Worm (Caenorhabditis elegans) whole organism, L4 larva: ENCODE data around the gene viro-2.

ENCODE experiments used
- F10B5.3 ChIP-seq: sonication (generic microtip); optimal IDR thresholded peaks from 2 replicates; lab custom pipeline; 2016; ENCODE audit warnings: mild to moderate bottlenecking, missing genetic modification characterization, missing compliant biosample characterization
- F26F4.8 ChIP-seq: fragments of 200-800 bp; sonication (Bioruptor generic); conservative IDR thresholded peaks from 2 replicates; pipeline ENCODE4 v1.3.6; 2022; ENCODE audit warnings: missing genetic modification characterization, missing compliant biosample characterization
- R02D3.7 ChIP-seq: fragments of 150-350 bp; sonication (generic microtip); optimal IDR thresholded peaks from 3 replicates; lab custom pipeline; 2014; ENCODE audit warnings: missing biosample characterization, missing genetic modification characterization
- T26A8.4 ChIP-seq: fragments of 200-800 bp; sonication (Bioruptor generic); IDR thresholded peaks from 2 replicates; pipeline ENCODE4 v1.3.6; 2022; ENCODE audit warnings: missing genetic modification characterization, missing compliant biosample characterization
- Y5F2A.4 ChIP-seq: fragments of 200-800 bp; sonication (Bioruptor generic); optimal IDR thresholded peaks from 2 replicates; lab custom pipeline; 2018; ENCODE audit warnings: mild to moderate bottlenecking, missing genetic modification characterization, missing compliant biosample characterization
- Y75B8A.6 ChIP-seq: fragments of 200-800 bp; sonication (Bioruptor generic); IDR thresholded peaks from 2 replicates; pipeline ENCODE4 v1.3.6; 2022; ENCODE audit warnings: missing genetic modification reagents, missing genetic modification characterization, missing compliant biosample characterization
- ZK337.2 ChIP-seq: fragments of 200-800 bp; sonication (Bioruptor generic); IDR thresholded peaks from 2 replicates; pipeline ENCODE4 v1.3.6; 2022; ENCODE audit warnings: missing genetic modification reagents, missing genetic modification characterization, missing compliant biosample characterization
- aha-1 ChIP-seq: fragments of 150-350 bp; peaks from one replicate; lab custom pipeline; 2014; ENCODE audit warnings: missing biosample characterization, missing genetic modification characterization
- ceh-20 ChIP-seq: fragments of 200-800 bp; sonication (Bioruptor generic); IDR thresholded peaks from 2 replicates; pipeline ENCODE4 v1.3.6; 2022; ENCODE audit warnings: missing genetic modification reagents, missing genetic modification characterization, missing compliant biosample characterization
- ceh-32 ChIP-seq: sonication (generic microtip); optimal IDR thresholded peaks from 2 replicates; lab custom pipeline; 2016; ENCODE audit warnings: mild to moderate bottlenecking, missing genetic modification characterization, missing compliant biosample characterization; ENCODE audit not compliant: poor library complexity
- daf-16 ChIP-seq, 3 experiments: sonication (generic microtip); optimal IDR thresholded peaks; 2 replicates each; lab custom pipeline; 2016 to 2017; ENCODE audit warnings: missing genetic modification characterization in 3 of 3, missing genetic modification reagents in 3 of 3, mild to moderate bottlenecking in 2 of 3, missing compliant biosample characterization in 2 of 3, missing biosample characterization in 1 of 3, moderate library complexity in 1 of 3
- daf-19 ChIP-seq: fragments of 200-800 bp; sonication (Bioruptor generic); conservative IDR thresholded peaks from 2 replicates; pipeline ENCODE4 v1.3.6; 2022; ENCODE audit warnings: missing genetic modification characterization, missing compliant biosample characterization
- dpl-1 ChIP-seq: fragments of 150-350 bp; optimal IDR thresholded peaks from 2 replicates; lab custom pipeline; 2014; ENCODE audit warnings: missing biosample characterization, missing genetic modification reagents, missing genetic modification characterization
- duxl-1 ChIP-seq: sonication (generic microtip); optimal IDR thresholded peaks from 2 replicates; lab custom pipeline; 2016; ENCODE audit warnings: mild to moderate bottlenecking, missing genetic modification characterization, moderate library complexity, missing compliant biosample characterization; ENCODE audit not compliant: poor library complexity
- dve-1 ChIP-seq: sonication (generic microtip); optimal IDR thresholded peaks from 2 replicates; lab custom pipeline; 2017; ENCODE audit warnings: antibody characterized with exemption, mild to moderate bottlenecking, missing genetic modification characterization, missing compliant biosample characterization; ENCODE audit not compliant: insufficient read depth
- fos-1 ChIP-seq: fragments of 150-350 bp; optimal IDR thresholded peaks from 2 replicates; lab custom pipeline; 2014; ENCODE audit warnings: missing biosample characterization, missing genetic modification characterization
- hlh-11 ChIP-seq: fragments of 200-800 bp; sonication (Bioruptor generic); optimal IDR thresholded peaks from 2 replicates; lab custom pipeline; 2018; ENCODE audit warnings: mild to moderate bottlenecking, missing genetic modification characterization, missing compliant biosample characterization
- hlh-30 ChIP-seq: sonication (generic microtip); optimal IDR thresholded peaks from 2 replicates; lab custom pipeline; 2017; ENCODE audit warnings: antibody characterized with exemption, mild to moderate bottlenecking, missing genetic modification characterization, missing compliant biosample characterization; ENCODE audit not compliant: insufficient read depth
- hmg-1.1 ChIP-seq: fragments of 200-800 bp; sonication (Bioruptor generic); IDR thresholded peaks from 2 replicates; pipeline ENCODE4 v1.3.6; 2022; ENCODE audit warnings: missing genetic modification reagents, missing genetic modification characterization, missing compliant biosample characterization
- lin-1 ChIP-seq: fragments of 200-800 bp; sonication (Bioruptor generic); IDR thresholded peaks from 2 replicates; pipeline ENCODE4 v1.3.6; 2022; ENCODE audit warnings: missing genetic modification reagents, missing genetic modification characterization, missing compliant biosample characterization
- lin-29 ChIP-seq: fragments of 200-800 bp; sonication (Bioruptor generic); IDR thresholded peaks from 2 replicates; pipeline ENCODE4 v1.3.6; 2022; ENCODE audit warnings: missing genetic modification reagents, missing genetic modification characterization, missing compliant biosample characterization
- lin-39 ChIP-seq: fragments of 150-350 bp; optimal IDR thresholded peaks from 2 replicates; lab custom pipeline; 2014; ENCODE audit warnings: missing biosample characterization, missing genetic modification reagents, missing genetic modification characterization
- lir-3 ChIP-seq: sonication (generic microtip); optimal IDR thresholded peaks from 2 replicates; lab custom pipeline; 2016; ENCODE audit warnings: mild to moderate bottlenecking, missing genetic modification characterization, missing compliant biosample characterization
- lsy-2 ChIP-seq, 2 experiments: fragments of 150-350 bp in 1 of 2; sonication (generic microtip) in 1 of 2; optimal IDR thresholded peaks; 2 replicates each; lab custom pipeline; 2014 to 2017; ENCODE audit warnings: missing biosample characterization in 2 of 2, missing genetic modification characterization in 2 of 2
- mep-1 ChIP-seq: fragments of 150-350 bp; sonication (generic microtip); optimal IDR thresholded peaks from 3 replicates; lab custom pipeline; 2014; ENCODE audit warnings: missing biosample characterization, missing genetic modification characterization
- mes-2 ChIP-seq: sonication (generic microtip); optimal IDR thresholded peaks from 2 replicates; lab custom pipeline; 2016; ENCODE audit warnings: missing genotype, mild to moderate bottlenecking, missing genetic modification characterization, missing compliant biosample characterization; ENCODE audit not compliant: poor library complexity, severe bottlenecking
- mxl-2 ChIP-seq: fragments of 200-800 bp; sonication (Bioruptor generic); conservative IDR thresholded peaks from 2 replicates; pipeline ENCODE4 v1.3.6; 2022; ENCODE audit warnings: missing genetic modification reagents, missing genetic modification characterization, missing compliant biosample characterization
- mxl-3 ChIP-seq: fragments of 200-800 bp; sonication (Bioruptor generic); optimal IDR thresholded peaks from 2 replicates; lab custom pipeline; 2018; ENCODE audit warnings: mild to moderate bottlenecking, missing genetic modification characterization, missing compliant biosample characterization
- nhr-10 ChIP-seq: fragments of 150-350 bp; optimal IDR thresholded peaks from 2 replicates; lab custom pipeline; 2014; ENCODE audit warnings: missing biosample characterization, missing genetic modification characterization
- nhr-111 ChIP-seq: fragments of 200-800 bp; sonication (Bioruptor generic); optimal IDR thresholded peaks from 2 replicates; lab custom pipeline; 2018; ENCODE audit warnings: mild to moderate bottlenecking, missing genetic modification characterization, missing compliant biosample characterization
- nhr-25 ChIP-seq: sonication (generic microtip); optimal IDR thresholded peaks from 2 replicates; lab custom pipeline; 2017; ENCODE audit warnings: missing genetic modification characterization, mild to moderate bottlenecking, missing compliant biosample characterization, antibody characterized with exemption, moderate library complexity, borderline replicate concordance; ENCODE audit not compliant: insufficient read depth
- nhr-28 ChIP-seq: fragments of 150-350 bp; optimal IDR thresholded peaks from 2 replicates; lab custom pipeline; 2014; ENCODE audit warnings: missing biosample characterization, missing genetic modification characterization
- nhr-76 ChIP-seq: fragments of 150-350 bp; optimal IDR thresholded peaks from 2 replicates; lab custom pipeline; 2014; ENCODE audit warnings: missing biosample characterization, missing genetic modification characterization
- nhr-77 ChIP-seq: fragments of 150-350 bp; optimal IDR thresholded peaks from 2 replicates; lab custom pipeline; 2014; ENCODE audit warnings: missing biosample characterization, missing genetic modification characterization
- pqm-1 ChIP-seq: sonication (generic microtip); optimal IDR thresholded peaks from 2 replicates; lab custom pipeline; 2017; ENCODE audit warnings: missing biosample characterization, missing genetic modification characterization
- set-16 ChIP-seq: fragments of 200-800 bp; sonication (Bioruptor generic); IDR thresholded peaks from 2 replicates; pipeline ENCODE4 v1.3.6; 2022; ENCODE audit warnings: missing genetic modification reagents, missing genetic modification characterization, missing compliant biosample characterization
- unc-62 ChIP-seq, 3 experiments: fragments of 150-350 bp in 1 of 3; sonication (generic microtip); optimal IDR thresholded peaks in 2 of 3; peaks in 1 of 3; 1 replicate in 1 of 3; 2 replicates in 2 of 3; lab custom pipeline; 2014 to 2017; ENCODE audit warnings: missing biosample characterization in 3 of 3, missing genetic modification characterization in 3 of 3, missing genetic modification reagents in 3 of 3, missing genotype in 1 of 3
- ztf-7 ChIP-seq: fragments of 150-350 bp; optimal IDR thresholded peaks from 2 replicates; lab custom pipeline; 2014; ENCODE audit warnings: missing biosample characterization, missing genetic modification characterization

Gene viro-2

ce11 chrIII:7120477-7120876, 8.2 kb upstream of the viro-2 start (continued):
- no peak for TF ChIP-seq daf-19

- TF ChIP-seq mxl-2: no peak
- TF ChIP-seq hlh-30 (tag; lab: Kevin White, UChicago): no peak
- TF ChIP-seq aha-1: peak; percentile 79
- no peak for TF ChIP-seq F26F4.8
- peak; percentile 23 for TF ChIP-seq pqm-1
- no peak for TF ChIP-seq ceh-20 (GFP tag; lab: Robert Waterston, UW)
- peak; percentile 6 for TF ChIP-seq nhr-28 (tag; lab: Kevin White, UChicago)
- peak in 1 of 2 experiments; percentile 73 for TF ChIP-seq unc-62 (GFP tag; optimal IDR thresholded peaks at IDR 0.05 in 1 of 2; lab: Kevin White, UChicago)
- TF ChIP-seq unc-62 (tag; optimal IDR thresholded peaks at IDR 0.05; lab: Kevin White, UChicago): no peak
- TF ChIP-seq set-16 (GFP tag; lab: Robert Waterston, UW): no peak
- TF ChIP-seq ZK337.2 (GFP tag; lab: Robert Waterston, UW): no peak
- no peak for TF ChIP-seq T26A8.4 (GFP tag; lab: Robert Waterston, UW)
- peak; percentile 25 for TF ChIP-seq mep-1
- TF ChIP-seq nhr-76 (tag; lab: Kevin White, UChicago): no peak
- TF ChIP-seq mes-2 (tag; lab: Kevin White, UChicago): peak; percentile 44
- peak; percentile 16 for TF ChIP-seq nhr-10
- peak; percentile 40 for TF ChIP-seq hlh-11 (tag; lab: Kevin White, UChicago)
- TF ChIP-seq mxl-3 (GFP tag; lab: Kevin White, UChicago): no peak
- TF ChIP-seq dpl-1 (GFP tag; lab: Kevin White, UChicago): peak; percentile 6
- peak; percentile 5 for TF ChIP-seq ztf-7
- TF ChIP-seq dve-1 (tag; lab: Kevin White, UChicago): peak; percentile 52
- TF ChIP-seq lin-29 (GFP tag; lab: Robert Waterston, UW): no peak
- peak; percentile 42 to 96 for TF ChIP-seq lsy-2 (tag; optimal IDR thresholded peaks at IDR 0.05; lab: Kevin White, UChicago)
- no peak for TF ChIP-seq Y5F2A.4 (GFP tag; lab: Kevin White, UChicago)
- no peak for TF ChIP-seq duxl-1 (tag; lab: Kevin White, UChicago)
- TF ChIP-seq F10B5.3 (tag; lab: Kevin White, UChicago): no peak
- no peak for TF ChIP-seq daf-16 (GFP tag; optimal IDR thresholded peaks at IDR 0.05; lab: Kevin White, UChicago)
- peak; percentile 72 for TF ChIP-seq daf-16 (tag; optimal IDR thresholded peaks at IDR 0.05; lab: Kevin White, UChicago)
- TF ChIP-seq lir-3 (tag; lab: Kevin White, UChicago): no peak
- TF ChIP-seq nhr-77 (tag; lab: Kevin White, UChicago): peak; percentile 41
- no peak for TF ChIP-seq R02D3.7 (tag; lab: Kevin White, UChicago)
- no peak for TF ChIP-seq fos-1 (tag; lab: Kevin White, UChicago)
- TF ChIP-seq hmg-1.1 (GFP tag; lab: Robert Waterston, UW): no peak
These were observed 5.8 kb upstream of the viro-2 start, which contains the start of the genes B0280.9 and rpia-1 for ce11 chrIII:7122860-7123259. TSS of gene B0280.9 (minus strand) at chrIII:7122895. TSS of gene rpia-1 (plus strand) at chrIII:7123128.

- TF ChIP-seq ceh-32 (tag; lab: Kevin White, UChicago): no peak
- no peak for TF ChIP-seq Y75B8A.6 (GFP tag; lab: Robert Waterston, UW)
- no peak for TF ChIP-seq nhr-111 (GFP tag; lab: Kevin White, UChicago)
- no peak for TF ChIP-seq set-16 (GFP tag; lab: Robert Waterston, UW)
- no peak for TF ChIP-seq nhr-25
- no peak for TF ChIP-seq fos-1 (tag; lab: Kevin White, UChicago)
- TF ChIP-seq lin-1 (GFP tag; lab: Robert Waterston, UW): no peak
- no peak for TF ChIP-seq lin-39
- TF ChIP-seq, all 104 proteins: peak for 0
These were observed 4.3 kb upstream of the viro-2 start, which contains the start of gene B0280.2 for ce11 chrIII:7124364-7124763. TSS of gene B0280.2 (plus strand) at chrIII:7124664.
